Fruit fly (Drosophila melanogaster): Measurements from ENCODE around the gene for.

The for gene

DNA sequence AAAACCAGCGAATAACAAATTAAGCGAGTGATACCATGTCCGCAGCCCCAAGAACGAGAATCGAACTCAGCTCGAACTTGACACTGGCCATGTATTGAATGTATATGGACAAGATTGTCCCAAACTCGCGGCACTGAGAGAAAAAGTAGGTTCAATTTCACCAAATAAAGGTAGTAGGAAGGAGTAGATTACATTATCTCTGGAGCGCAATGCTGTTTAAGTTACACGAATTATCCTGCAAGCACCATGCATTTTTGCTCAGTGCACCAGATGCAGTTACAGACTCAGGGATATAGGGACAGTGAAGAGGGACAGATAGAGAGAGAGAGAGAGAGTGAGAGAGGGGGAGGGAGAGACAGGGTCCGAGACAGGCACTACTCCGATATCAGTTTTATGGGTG, 62.8 kb downstream of the for start (continued):
- TF ChIP-seq CG10565 (GFP tag; optimal IDR thresholded peaks at IDR 0.05) (no peak), Eip74EF (GFP tag; optimal IDR thresholded peaks at IDR 0.05) (no peak), CG15011 (GFP tag; optimal IDR thresholded peaks at IDR 0.05) (no peak), CG8944 (GFP tag; optimal IDR thresholded peaks at IDR 0.05) (peak; percentile 20), so (GFP tag; IDR thresholded peaks at IDR 0.05) (peak; percentile 39; the same call in 1 of the 3 replicates), Gsc (GFP tag; IDR thresholded peaks at IDR 0.05) (peak; percentile 46; the same call in 1 of the 2 replicates), ro (GFP tag; IDR thresholded peaks at IDR 0.05) (0 out of 2 replicates have a peak, but pooled peaks have one; percentile 15), CG1529 (GFP tag; optimal IDR thresholded peaks at IDR 0.05) (peak; percentile 19), CG30431 (GFP tag; optimal IDR thresholded peaks at IDR 0.05) (peak; percentile 78), CG10431 (GFP tag; optimal IDR thresholded peaks at IDR 0.05) (no peak), CG13624 (GFP tag; optimal IDR thresholded peaks at IDR 0.05) (no peak), ara (GFP tag; IDR thresholded peaks at IDR 0.05) (peak; percentile 71), CG4820 (GFP tag; optimal IDR thresholded peaks at IDR 0.05) (peak; percentile 54), ewg (GFP tag; optimal IDR thresholded peaks at IDR 0.05) (no peak), unpg (GFP tag; optimal IDR thresholded peaks at IDR 0.05) (peak; percentile 44), mld (GFP tag; IDR thresholded peaks at IDR 0.05; ENCODE audit: partially characterized antibody) (no peak), dysf (GFP tag; IDR thresholded peaks at IDR 0.05) (peak; percentile 55; the same call in 2 of the 3 replicates), trh (GFP tag; optimal IDR thresholded peaks at IDR 0.05) (no peak), gfzf (GFP tag; optimal IDR thresholded peaks at IDR 0.05) (no peak), CG14050 (GFP tag; IDR thresholded peaks at IDR 0.05) (no peak), gem (tag; optimal IDR thresholded peaks at IDR 0.05) (peak; percentile 65), btn (GFP tag; optimal IDR thresholded peaks at IDR 0.05) (peak; percentile 32), pzg (GFP tag; optimal IDR thresholded peaks at IDR 0.05) (no peak), Xrp1 (GFP tag; IDR thresholded peaks at IDR 0.05) (peak; percentile 77), CG34376 (GFP tag; optimal IDR thresholded peaks at IDR 0.05) (no peak), H15 (GFP tag; IDR thresholded peaks at IDR 0.05) (peak; percentile 53; the same call in 2 of the 3 replicates), twi (tag; optimal IDR thresholded peaks at IDR 0.05) (peak; percentile 36), Dek (tag; optimal IDR thresholded peaks at IDR 0.05) (no peak), CG33213 (GFP tag; optimal IDR thresholded peaks at IDR 0.05) (peak; percentile 11), PHDP (tag; optimal IDR thresholded peaks at IDR 0.05) (no peak), B-H2 (GFP tag; optimal IDR thresholded peaks at IDR 0.05) (no peak), en (GFP tag; optimal IDR thresholded peaks at IDR 0.05) (peak; percentile 50), CG9215 (GFP tag; IDR thresholded peaks at IDR 0.05) (no peak), yki (optimal IDR thresholded peaks at IDR 0.05) (no peak), CG6689 (GFP tag; IDR thresholded peaks at IDR 0.05) (peak; percentile 43), CG1603 (tag; optimal IDR thresholded peaks at IDR 0.05) (peak; percentile 85), Dip2 (GFP tag; IDR thresholded peaks at IDR 0.05) (no peak), Six4 (GFP tag; optimal IDR thresholded peaks at IDR 0.05) (peak; percentile 24), crp (GFP tag; optimal IDR thresholded peaks at IDR 0.05) (no peak), al (GFP tag; IDR thresholded peaks at IDR 0.05) (no peak), ftz-f1 (GFP tag; optimal IDR thresholded peaks at IDR 0.05) (no peak), CG2202 (tag; optimal IDR thresholded peaks at IDR 0.05) (peak; percentile 53), Gug (GFP tag; IDR thresholded peaks at IDR 0.05) (peak; percentile 50; the same call in 2 of the 4 replicates), CG1647 (GFP tag; optimal IDR thresholded peaks at IDR 0.05) (no peak), Awh (GFP tag; IDR thresholded peaks at IDR 0.05) (no peak), BtbVII (GFP tag; optimal IDR thresholded peaks at IDR 0.05) (no peak), CG11696 (GFP tag; IDR thresholded peaks at IDR 0.05) (peak; percentile 49; the same call in 1 of the 2 replicates), sr (GFP tag; IDR thresholded peaks at IDR 0.05) (no peak), fu2 (GFP tag; optimal IDR thresholded peaks at IDR 0.05) (peak; percentile 1), gcm (GFP tag; optimal IDR thresholded peaks at IDR 0.05) (peak; percentile 9), Elba2 (GFP tag; optimal IDR thresholded peaks at IDR 0.05) (no peak), Poxn (GFP tag; IDR thresholded peaks at IDR 0.05) (no peak)
